Fruit fly (Drosophila melanogaster) whole organism, prepupa: ENCODE results near the gene ab.
A peak's percentile ranks its signal among the peaks of the same experiment; 100 is the strongest.

Source experiments
- CG10631 ChIP-seq: fragments of 200-800 bp; sonication (Bioruptor generic); optimal IDR thresholded peaks from 2 replicates; lab custom pipeline; 2016; ENCODE audit warnings: missing biosample characterization, missing genetic modification characterization
- CG10669 ChIP-seq: fragments of 200-800 bp; sonication (Bioruptor generic); optimal IDR thresholded peaks from 3 replicates; lab custom pipeline; 2018; ENCODE audit warnings: missing biosample characterization, mild to moderate bottlenecking, missing genetic modification characterization, moderate library complexity
- CG11762 ChIP-seq: fragments of 200-800 bp; sonication (Bioruptor generic); optimal IDR thresholded peaks from 3 replicates; lab custom pipeline; 2016; ENCODE audit warnings: missing biosample characterization, missing genetic modification characterization; ENCODE audit not compliant: insufficient read depth
- CG1621 ChIP-seq: fragments of 200-800 bp; sonication (Bioruptor generic); optimal IDR thresholded peaks from 3 replicates; lab custom pipeline; 2018; ENCODE audit warnings: missing biosample characterization, mild to moderate bottlenecking, missing genetic modification characterization
- CG16779 ChIP-seq: fragments of 200-800 bp; sonication (Bioruptor generic); optimal IDR thresholded peaks from 3 replicates; lab custom pipeline; 2017; ENCODE audit warnings: missing biosample characterization, mild to moderate bottlenecking, missing genetic modification characterization
- CG31627 ChIP-seq: fragments of 200-800 bp; sonication (Bioruptor generic); optimal IDR thresholded peaks from 3 replicates; lab custom pipeline; 2016; ENCODE audit warnings: missing biosample characterization, missing genetic modification characterization
- CG34406 ChIP-seq: fragments of 200-800 bp; sonication (Bioruptor generic); optimal IDR thresholded peaks from 3 replicates; lab custom pipeline; 2016; ENCODE audit warnings: missing biosample characterization, missing genetic modification characterization
- CG3919 ChIP-seq: fragments of 200-800 bp; sonication (Bioruptor generic); optimal IDR thresholded peaks from 3 replicates; lab custom pipeline; 2016; ENCODE audit warnings: missing biosample characterization, missing genetic modification characterization
- CG6163 ChIP-seq: fragments of 200-800 bp; sonication (Bioruptor generic); IDR thresholded peaks from 3 replicates; pipeline ENCODE4 v1.3.6; 2022; ENCODE audit warnings: missing biosample characterization, missing genetic modification characterization
- CG6276 ChIP-seq: fragments of 200-800 bp; sonication (Bioruptor generic); optimal IDR thresholded peaks from 2 replicates; lab custom pipeline; 2017; ENCODE audit warnings: missing biosample characterization, mild to moderate bottlenecking, missing genetic modification characterization
- CG6808 ChIP-seq: fragments of 200-800 bp; sonication (Bioruptor generic); optimal IDR thresholded peaks from 3 replicates; lab custom pipeline; 2017; ENCODE audit warnings: missing biosample characterization, missing genetic modification characterization, mild to moderate bottlenecking, moderate library complexity, missing genetic modification reagents
- CG6854 ChIP-seq: fragments of 200-800 bp; sonication (Bioruptor generic); optimal IDR thresholded peaks from 2 replicates; lab custom pipeline; 2017; ENCODE audit warnings: missing biosample characterization, mild to moderate bottlenecking, missing genetic modification characterization
- CG8119 ChIP-seq: fragments of 200-800 bp; sonication (Bioruptor generic); IDR thresholded peaks from 3 replicates; pipeline ENCODE4 v1.3.6; 2022; ENCODE audit warnings: missing biosample characterization, missing genetic modification characterization
- CG8319 ChIP-seq: fragments of 200-800 bp; sonication (Bioruptor generic); optimal IDR thresholded peaks from 3 replicates; lab custom pipeline; 2016; ENCODE audit warnings: missing biosample characterization, missing genetic modification characterization
- CG8632 ChIP-seq: fragments of 200-800 bp; sonication (Bioruptor generic); optimal IDR thresholded peaks from 3 replicates; lab custom pipeline; 2016; ENCODE audit warnings: missing biosample characterization, missing genetic modification characterization
- Eip78C ChIP-seq: fragments of 200-800 bp; sonication (Bioruptor generic); peaks from one replicate; lab custom pipeline; 2016; ENCODE audit warnings: missing biosample characterization, missing genetic modification characterization
- Ets21C ChIP-seq: fragments of 200-800 bp; sonication (Bioruptor generic); optimal IDR thresholded peaks from 3 replicates; lab custom pipeline; 2016; ENCODE audit warnings: missing biosample characterization, missing genetic modification characterization
- Ets96B ChIP-seq: fragments of 200-800 bp; optimal IDR thresholded peaks from 2 replicates; lab custom pipeline; 2019; ENCODE audit warnings: missing biosample characterization, mild to moderate bottlenecking, missing genetic modification characterization, moderate library complexity
- Gug ChIP-seq: fragments of 200-800 bp; sonication (Bioruptor generic); IDR thresholded peaks from 2 replicates; pipeline ENCODE4 v1.3.6; 2022; ENCODE audit warnings: missing biosample characterization, missing genetic modification characterization
- Hr4 ChIP-seq: fragments of 200-800 bp; sonication (Bioruptor generic); optimal IDR thresholded peaks from 3 replicates; lab custom pipeline; 2016; ENCODE audit warnings: missing biosample characterization, missing genetic modification characterization
- OdsH ChIP-seq: fragments of 200-800 bp; sonication (Bioruptor generic); optimal IDR thresholded peaks from 3 replicates; lab custom pipeline; 2016; ENCODE audit warnings: missing biosample characterization, missing genetic modification characterization
- Smox ChIP-seq: fragments of 200-800 bp; sonication (Bioruptor generic); optimal IDR thresholded peaks from 3 replicates; lab custom pipeline; 2016; ENCODE audit warnings: missing biosample characterization, missing genetic modification characterization
- Sox102F ChIP-seq: fragments of 200-800 bp; sonication (Bioruptor generic); optimal IDR thresholded peaks from 2 replicates; lab custom pipeline; 2016; ENCODE audit warnings: missing biosample characterization, mild to moderate bottlenecking, missing genetic modification characterization
- Sox14 ChIP-seq: fragments of 200-800 bp; sonication (Bioruptor generic); optimal IDR thresholded peaks from 3 replicates; lab custom pipeline; 2016; ENCODE audit warnings: missing biosample characterization, missing genetic modification characterization
- achi ChIP-seq: fragments of 200-800 bp; sonication (Bioruptor generic); optimal IDR thresholded peaks from 3 replicates; lab custom pipeline; 2016; ENCODE audit warnings: missing biosample characterization, missing genetic modification characterization
- dac ChIP-seq: fragments of 200-800 bp; sonication (Bioruptor generic); optimal IDR thresholded peaks from 2 replicates; lab custom pipeline; 2017; ENCODE audit warnings: missing biosample characterization, mild to moderate bottlenecking, missing genetic modification characterization
- eg ChIP-seq: fragments of 200-800 bp; sonication (Bioruptor generic); IDR thresholded peaks from 3 replicates; pipeline ENCODE4 v1.3.6; 2022; ENCODE audit warnings: missing biosample characterization, missing genetic modification characterization
- lz ChIP-seq: fragments of 200-800 bp; sonication (Bioruptor generic); optimal IDR thresholded peaks from 3 replicates; lab custom pipeline; 2016; ENCODE audit warnings: missing biosample characterization, missing genetic modification characterization
- net ChIP-seq: fragments of 200-800 bp; sonication (Bioruptor generic); optimal IDR thresholded peaks from 3 replicates; lab custom pipeline; 2016; ENCODE audit warnings: missing biosample characterization, missing genetic modification characterization
- pdm3 ChIP-seq: fragments of 200-800 bp; sonication (Bioruptor generic); optimal IDR thresholded peaks from 3 replicates; lab custom pipeline; 2016; ENCODE audit warnings: missing biosample characterization, missing genetic modification characterization
- spab ChIP-seq: fragments of 200-800 bp; sonication (Bioruptor generic); optimal IDR thresholded peaks from 2 replicates; lab custom pipeline; 2017; ENCODE audit warnings: missing biosample characterization, mild to moderate bottlenecking, missing genetic modification characterization, missing genetic modification reagents
- svp ChIP-seq: fragments of 200-800 bp; sonication (Bioruptor generic); peaks from one replicate; lab custom pipeline; 2016; ENCODE audit warnings: missing biosample characterization, missing genetic modification characterization

ab gene

dm6 chr2L:11168684-11169549, 41.6 kb upstream of the ab start:
- TF ChIP-seq CG8632 (GFP tag; lab: Kevin White, UChicago) (no peak), achi (GFP tag; lab: Kevin White, UChicago) (peak; percentile 1), Sox14 (no peak), lz (no peak), svp (GFP tag; lab: Kevin White, UChicago) (peak; percentile 23), net (no peak), CG34406 (no peak), Sox102F (GFP tag; lab: Kevin White, UChicago) (no peak), CG8319 (GFP tag; lab: Kevin White, UChicago) (no peak), CG31627 (GFP tag; lab: Kevin White, UChicago) (no peak), Ets96B (tag; lab: Kevin White, UChicago) (no peak), eg (GFP tag; lab: Robert Waterston, UW) (0 out of 3 replicates have a peak, but pooled peaks have one; percentile 9)

dm6 chr2L:11169904-11170303, 40.6 kb upstream of the ab start:
- no peak for TF ChIP-seq CG11762 (GFP tag; lab: Kevin White, UChicago)
- TF ChIP-seq eg (GFP tag; lab: Robert Waterston, UW) = no peak
- TF ChIP-seq dac (GFP tag; lab: Kevin White, UChicago) = no peak
- peak; percentile 32 for TF ChIP-seq Eip78C (GFP tag; lab: Kevin White, UChicago)
- no peak for TF ChIP-seq CG10669
- TF ChIP-seq net = no peak
- no peak for TF ChIP-seq spab (GFP tag; lab: Kevin White, UChicago)
- no peak for TF ChIP-seq CG6163 (GFP tag; lab: Robert Waterston, UW)
- no peak for TF ChIP-seq Smox (GFP tag; lab: Kevin White, UChicago)
- TF ChIP-seq Ets21C (GFP tag; lab: Kevin White, UChicago) = no peak
- TF ChIP-seq CG6276 (GFP tag; lab: Kevin White, UChicago) = no peak
- TF ChIP-seq Gug = no peak
- TF ChIP-seq CG3919 (GFP tag; lab: Kevin White, UChicago) = no peak
- TF ChIP-seq pdm3 (GFP tag; lab: Kevin White, UChicago) = no peak
- TF ChIP-seq CG10631 = no peak
- TF ChIP-seq svp (GFP tag; lab: Kevin White, UChicago) = peak; percentile 12
- no peak for TF ChIP-seq CG6854
- TF ChIP-seq CG6808 (GFP tag; lab: Kevin White, UChicago) = no peak
- TF ChIP-seq CG1621 (tag; lab: Kevin White, UChicago) = no peak
- peak; percentile 9 for TF ChIP-seq Hr4 (GFP tag; lab: Kevin White, UChicago)
- TF ChIP-seq OdsH (GFP tag; lab: Kevin White, UChicago) = no peak
- no peak for TF ChIP-seq achi (GFP tag; lab: Kevin White, UChicago)

- TF ChIP-seq CG8319 (GFP tag; lab: Kevin White, UChicago) (no peak), eg (GFP tag; lab: Robert Waterston, UW) (0 out of 3 replicates have a peak, but pooled peaks have one; percentile 18), CG16779 (no peak)
These were observed 39.9 kb upstream of the ab start for dm6 chr2L:11170549-11170948.

dm6 chr2L:11171615-11172356, 38.7 kb upstream of the ab start, which contains the start of gene Vm32E:
TSS of gene Vm32E (minus strand) at chr2L:11171665.
- no peak for TF ChIP-seq CG6854
- TF ChIP-seq Eip78C (GFP tag; lab: Kevin White, UChicago) = peak; percentile 34
- TF ChIP-seq CG6276 (GFP tag; lab: Kevin White, UChicago) = peak; percentile 7
- TF ChIP-seq CG8119 = no peak
- TF ChIP-seq, all 60 proteins: peak for 2
